Worm (Caenorhabditis elegans): ENCODE data around the gene clec-145.

Gene clec-145

DNA sequence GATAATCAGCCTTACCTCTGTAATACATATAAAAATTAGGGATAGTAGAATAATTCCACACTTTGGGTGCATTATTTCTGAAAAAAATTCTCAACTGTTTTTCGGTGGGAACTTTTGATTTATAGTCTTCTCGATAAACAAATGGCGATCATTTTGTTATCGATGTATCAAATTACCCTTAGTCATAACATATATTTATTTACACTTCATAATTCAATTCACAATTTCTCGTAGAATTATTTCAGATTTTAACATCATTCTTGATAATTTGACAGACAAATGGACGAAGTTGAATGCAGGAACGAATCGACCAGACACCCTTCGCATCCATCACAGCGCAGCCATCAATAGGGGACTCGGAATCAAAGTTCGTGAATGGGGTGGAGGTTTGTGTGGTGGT, at the start of gene clec-145:
Gene clec-145 (minus strand): TSS at position 101 of the 400 bp plus-strand sequence.
- no peak for TF ChIP-seq tab-1 (GFP tag; IDR thresholded peaks at IDR 0.05)
- no peak for TF ChIP-seq flt-1 (GFP tag; IDR thresholded peaks at IDR 0.05)
- no peak for TF ChIP-seq klf-2 (GFP tag; conservative IDR thresholded peaks at IDR 0.05)
- TF ChIP-seq ztf-23 (GFP tag; IDR thresholded peaks at IDR 0.05), result no peak
- no peak for TF ChIP-seq cog-1 (tag; optimal IDR thresholded peaks at IDR 0.05)
- no peak for TF ChIP-seq T22C8.4 (GFP tag; IDR thresholded peaks at IDR 0.05)
- TF ChIP-seq ztf-29 (GFP tag; IDR thresholded peaks at IDR 0.05), result no peak
- TF ChIP-seq med-1 (GFP tag; optimal IDR thresholded peaks at IDR 0.05; ENCODE audit: insufficient read depth), result no peak
- TF ChIP-seq ref-1 (GFP tag; conservative IDR thresholded peaks at IDR 0.05), result no peak

DNA sequence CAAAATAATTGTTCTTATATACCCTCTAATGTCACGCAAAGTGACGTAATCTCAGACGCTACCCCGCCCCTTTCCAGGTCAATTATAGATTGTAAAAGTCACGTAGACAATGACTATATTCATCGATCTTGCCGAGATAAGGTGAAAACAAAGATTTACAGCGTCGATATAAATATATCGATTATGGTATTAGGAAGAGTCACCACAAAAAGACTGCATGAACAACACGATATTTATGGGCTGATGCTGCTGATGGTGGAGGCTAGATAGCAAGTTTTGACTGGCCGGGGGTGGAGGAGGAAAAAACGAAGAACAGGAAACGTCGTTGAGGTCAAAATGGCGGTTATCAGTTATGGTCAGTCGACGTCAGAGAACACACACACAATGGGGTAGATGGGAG, 48.2 kb upstream of the clec-145 start:
- TF ChIP-seq flt-1 (GFP tag; IDR thresholded peaks at IDR 0.05), result no peak
- no peak for TF ChIP-seq tab-1 (GFP tag; IDR thresholded peaks at IDR 0.05)
- no peak for TF ChIP-seq ref-1 (GFP tag; conservative IDR thresholded peaks at IDR 0.05)
- no peak for TF ChIP-seq T22C8.4 (GFP tag; IDR thresholded peaks at IDR 0.05)
- TF ChIP-seq cog-1 (tag; optimal IDR thresholded peaks at IDR 0.05), result no peak
- no peak for TF ChIP-seq ztf-23 (GFP tag; IDR thresholded peaks at IDR 0.05)
- no peak for TF ChIP-seq med-1 (GFP tag; optimal IDR thresholded peaks at IDR 0.05; ENCODE audit: insufficient read depth)
- no peak for TF ChIP-seq ztf-29 (GFP tag; IDR thresholded peaks at IDR 0.05)
- no peak for TF ChIP-seq klf-2 (GFP tag; conservative IDR thresholded peaks at IDR 0.05)

- no peak for TF ChIP-seq cog-1 (tag; optimal IDR thresholded peaks at IDR 0.05)
- TF ChIP-seq ztf-29 (GFP tag; IDR thresholded peaks at IDR 0.05), result no peak
- TF ChIP-seq flt-1 (GFP tag; IDR thresholded peaks at IDR 0.05), result no peak
- no peak for TF ChIP-seq T22C8.4 (GFP tag; IDR thresholded peaks at IDR 0.05)
- TF ChIP-seq ref-1 (GFP tag; conservative IDR thresholded peaks at IDR 0.05), result no peak
- no peak for TF ChIP-seq ztf-23 (GFP tag; IDR thresholded peaks at IDR 0.05)
- TF ChIP-seq med-1 (GFP tag; optimal IDR thresholded peaks at IDR 0.05; ENCODE audit: insufficient read depth), result no peak
- no peak for TF ChIP-seq klf-2 (GFP tag; conservative IDR thresholded peaks at IDR 0.05)
- no peak for TF ChIP-seq tab-1 (GFP tag; IDR thresholded peaks at IDR 0.05)
Observed at ce11 chrII:13637941-13638489, 47.7 kb upstream of the clec-145 start, which contains the start of gene phdh-1. TSS of gene phdh-1 (minus strand) at chrII:13638480.

DNA sequence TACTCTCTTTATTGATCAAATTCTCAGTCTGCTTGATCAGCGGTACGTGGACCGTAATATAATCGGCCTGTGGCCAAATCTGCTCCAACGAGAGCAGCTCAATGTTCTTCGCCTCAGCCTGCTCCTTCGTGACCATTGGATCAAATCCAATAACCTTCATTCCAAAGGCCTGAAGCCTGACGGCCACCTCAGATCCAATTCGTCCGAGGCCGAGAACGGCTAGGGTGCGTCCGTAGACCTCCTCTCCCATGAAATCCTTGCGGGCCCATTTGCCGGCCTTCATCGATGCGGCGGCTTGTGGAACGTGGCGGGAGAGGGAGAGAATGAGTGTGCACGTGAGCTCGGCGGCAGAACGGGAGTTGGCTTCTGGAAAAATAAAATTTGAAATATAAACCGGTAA, 47.1 kb upstream of the clec-145 start:
- TF ChIP-seq ztf-29 (GFP tag; IDR thresholded peaks at IDR 0.05) (no peak), T22C8.4 (GFP tag; IDR thresholded peaks at IDR 0.05) (no peak), cog-1 (tag; optimal IDR thresholded peaks at IDR 0.05) (no peak), med-1 (GFP tag; optimal IDR thresholded peaks at IDR 0.05; ENCODE audit: insufficient read depth) (no peak), ztf-23 (GFP tag; IDR thresholded peaks at IDR 0.05) (no peak), flt-1 (GFP tag; IDR thresholded peaks at IDR 0.05) (no peak), tab-1 (GFP tag; IDR thresholded peaks at IDR 0.05) (no peak), klf-2 (GFP tag; conservative IDR thresholded peaks at IDR 0.05) (no peak), ref-1 (GFP tag; conservative IDR thresholded peaks at IDR 0.05) (no peak)

ce11 chrII:13636596-13636995, 46.2 kb upstream of the clec-145 start:
- TF ChIP-seq ref-1 (GFP tag; conservative IDR thresholded peaks at IDR 0.05), result no peak
- TF ChIP-seq T22C8.4 (GFP tag; IDR thresholded peaks at IDR 0.05), result no peak
- no peak for TF ChIP-seq ztf-29 (GFP tag; IDR thresholded peaks at IDR 0.05)
- TF ChIP-seq flt-1 (GFP tag; IDR thresholded peaks at IDR 0.05), result no peak
- TF ChIP-seq cog-1 (tag; optimal IDR thresholded peaks at IDR 0.05), result no peak
- no peak for TF ChIP-seq tab-1 (GFP tag; IDR thresholded peaks at IDR 0.05)
- no peak for TF ChIP-seq klf-2 (GFP tag; conservative IDR thresholded peaks at IDR 0.05)
- TF ChIP-seq ztf-23 (GFP tag; IDR thresholded peaks at IDR 0.05), result no peak
- no peak for TF ChIP-seq med-1 (GFP tag; optimal IDR thresholded peaks at IDR 0.05; ENCODE audit: insufficient read depth)

DNA sequence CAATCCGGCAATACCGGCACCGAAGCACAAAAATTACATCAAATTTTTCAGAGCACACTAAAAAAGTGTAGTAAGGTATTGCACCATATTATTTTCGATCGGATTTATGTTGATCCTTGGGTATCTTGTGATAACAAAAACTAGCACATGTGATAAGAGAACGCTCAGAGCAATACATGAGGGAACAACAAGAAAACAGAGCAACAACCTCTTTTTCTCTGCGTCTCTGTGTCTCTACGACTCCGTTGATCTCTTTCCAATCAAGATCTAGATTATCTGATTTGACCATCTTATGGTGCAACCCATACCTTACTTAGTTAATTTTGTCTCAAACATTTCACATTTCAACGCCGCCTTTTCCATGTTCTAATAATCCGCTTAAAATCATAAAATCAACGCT, 41.9 kb upstream of the clec-145 start, which contains the start of gene tag-10:
Gene tag-10 (plus strand): TSS at position 347 of the 400 bp plus-strand sequence.
- TF ChIP-seq tab-1 (GFP tag; IDR thresholded peaks at IDR 0.05), result no peak
- TF ChIP-seq T22C8.4 (GFP tag; IDR thresholded peaks at IDR 0.05), result no peak
- TF ChIP-seq cog-1 (tag; optimal IDR thresholded peaks at IDR 0.05), result no peak
- no peak for TF ChIP-seq med-1 (GFP tag; optimal IDR thresholded peaks at IDR 0.05; ENCODE audit: insufficient read depth)
- no peak for TF ChIP-seq ztf-29 (GFP tag; IDR thresholded peaks at IDR 0.05)
- TF ChIP-seq klf-2 (GFP tag; conservative IDR thresholded peaks at IDR 0.05), result no peak
- no peak for TF ChIP-seq flt-1 (GFP tag; IDR thresholded peaks at IDR 0.05)
- no peak for TF ChIP-seq ref-1 (GFP tag; conservative IDR thresholded peaks at IDR 0.05)
- TF ChIP-seq ztf-23 (GFP tag; IDR thresholded peaks at IDR 0.05), result no peak

DNA sequence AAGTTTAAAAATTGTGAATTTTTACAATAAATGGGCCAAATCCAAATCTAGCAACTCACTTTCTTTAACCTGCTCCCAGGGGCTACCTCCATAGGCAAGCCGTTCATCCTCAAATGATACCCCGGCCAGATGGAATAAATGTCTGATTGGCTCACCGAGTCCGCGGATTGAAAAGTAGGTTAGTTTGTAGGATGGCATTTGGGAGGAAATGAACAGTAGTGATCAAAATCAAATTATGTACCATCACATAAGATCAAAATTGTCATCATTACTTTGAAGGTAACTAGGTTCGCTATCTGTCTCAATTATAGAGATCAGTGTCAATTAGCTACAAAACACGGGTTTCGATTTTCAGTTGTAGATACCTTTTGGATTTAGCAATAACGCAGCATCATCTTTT, 40.3 kb upstream of the clec-145 start, which contains the start of the genes gst-17 and gst-18:
Gene gst-17 (minus strand): TSS at position 101 of the 400 bp plus-strand sequence.
Gene gst-18 (minus strand): TSS at position 198 of the 400 bp plus-strand sequence.
- TF ChIP-seq ref-1 (GFP tag; conservative IDR thresholded peaks at IDR 0.05) (no peak), ztf-29 (GFP tag; IDR thresholded peaks at IDR 0.05) (no peak), cog-1 (tag; optimal IDR thresholded peaks at IDR 0.05) (no peak), T22C8.4 (GFP tag; IDR thresholded peaks at IDR 0.05) (no peak), ztf-23 (GFP tag; IDR thresholded peaks at IDR 0.05) (no peak), flt-1 (GFP tag; IDR thresholded peaks at IDR 0.05) (no peak), med-1 (GFP tag; optimal IDR thresholded peaks at IDR 0.05; ENCODE audit: insufficient read depth) (no peak), klf-2 (GFP tag; conservative IDR thresholded peaks at IDR 0.05) (no peak), tab-1 (GFP tag; IDR thresholded peaks at IDR 0.05) (no peak)

ce11 chrII:13627001-13627400, 36.6 kb upstream of the clec-145 start, which contains the start of gene gst-19:
TSS of gene gst-19 (minus strand) at chrII:13627145.
- no peak for TF ChIP-seq med-1 (GFP tag; optimal IDR thresholded peaks at IDR 0.05; ENCODE audit: insufficient read depth)
- no peak for TF ChIP-seq ztf-23 (GFP tag; IDR thresholded peaks at IDR 0.05)
- no peak for TF ChIP-seq flt-1 (GFP tag; IDR thresholded peaks at IDR 0.05)
- TF ChIP-seq klf-2 (GFP tag; conservative IDR thresholded peaks at IDR 0.05), result no peak
- TF ChIP-seq ztf-29 (GFP tag; IDR thresholded peaks at IDR 0.05), result no peak
- no peak for TF ChIP-seq T22C8.4 (GFP tag; IDR thresholded peaks at IDR 0.05)
- TF ChIP-seq ref-1 (GFP tag; conservative IDR thresholded peaks at IDR 0.05), result no peak
- TF ChIP-seq cog-1 (tag; optimal IDR thresholded peaks at IDR 0.05), result no peak
- no peak for TF ChIP-seq tab-1 (GFP tag; IDR thresholded peaks at IDR 0.05)

DNA sequence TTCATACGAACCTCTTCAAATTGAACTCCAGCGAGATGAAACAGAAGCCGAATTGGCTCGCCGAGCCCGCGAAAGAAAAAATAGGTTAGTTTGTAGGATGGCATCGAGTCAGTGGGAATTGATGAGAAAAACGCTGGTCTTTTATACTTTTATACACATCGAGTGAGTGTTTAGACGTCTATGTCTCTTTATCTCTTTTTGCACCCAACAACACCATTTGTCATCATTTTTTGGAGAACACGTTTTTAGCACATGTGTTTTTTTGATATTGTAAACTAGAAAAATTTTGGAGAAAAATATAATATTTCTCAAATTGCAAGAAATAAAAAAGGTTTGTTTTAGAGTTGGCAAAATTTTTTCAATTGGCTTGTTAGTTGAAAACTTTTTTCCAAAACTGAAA, 34.0 kb upstream of the clec-145 start, which contains the start of gene gst-16:
Gene gst-16 (minus strand): TSS at position 111 of the 400 bp plus-strand sequence.
- no peak for TF ChIP-seq cog-1 (tag; optimal IDR thresholded peaks at IDR 0.05)
- no peak for TF ChIP-seq flt-1 (GFP tag; IDR thresholded peaks at IDR 0.05)

Measured in whole organism, midembryonic.